Fruit fly (Drosophila melanogaster) whole organism, embryonic: ENCODE results near the gene CG5225.

Experiments used
- Adf1 ChIP-seq: fragments of 200-800 bp; sonication (Bioruptor generic); IDR thresholded peaks from 2 replicates; pipeline ENCODE4 v1.3.6; 2022; ENCODE audit warnings: missing biosample characterization, missing genetic modification characterization
- CG13624 ChIP-seq: fragments of 200-800 bp; sonication (Bioruptor generic); optimal IDR thresholded peaks from 2 replicates; lab custom pipeline; 2016; ENCODE audit warnings: missing biosample characterization, missing genetic modification characterization
- CG2120 ChIP-seq: fragments of 200-800 bp; sonication (Bioruptor generic); optimal IDR thresholded peaks from 3 replicates; lab custom pipeline; 2016; ENCODE audit warnings: missing biosample characterization, missing genetic modification characterization
- CG6765 ChIP-seq: fragments of 200-800 bp; sonication (Bioruptor generic); optimal IDR thresholded peaks from 3 replicates; lab custom pipeline; 2017; ENCODE audit warnings: missing biosample characterization, mild to moderate bottlenecking, missing genetic modification characterization
- CG7372 ChIP-seq: fragments of 200-800 bp; sonication (Bioruptor generic); IDR thresholded peaks from 2 replicates; pipeline ENCODE4 v1.3.6; 2022; ENCODE audit warnings: missing biosample characterization, missing genetic modification characterization
- Oli ChIP-seq: fragments of 200-800 bp; sonication (Bioruptor generic); optimal IDR thresholded peaks from 2 replicates; lab custom pipeline; 2018; ENCODE audit warnings: missing biosample characterization, mild to moderate bottlenecking, missing genetic modification characterization, moderate library complexity
- pb ChIP-seq: fragments of 200-800 bp; sonication (Bioruptor generic); optimal IDR thresholded peaks from 3 replicates; lab custom pipeline; 2016; ENCODE audit warnings: missing biosample characterization, missing genetic modification characterization

dm6 chr3R:17003468-17003867, 25.0 kb upstream of the CG5225 start:
- TF ChIP-seq CG6765 (GFP tag; lab: Kevin White, UChicago) (no peak), CG2120 (GFP tag; lab: Kevin White, UChicago) (no peak), pb (GFP tag; lab: Kevin White, UChicago) (no peak), CG13624 (GFP tag; lab: Kevin White, UChicago) (no peak), Oli (tag; lab: Kevin White, UChicago) (no peak), Adf1 (no peak), CG7372 (GFP tag; lab: Robert Waterston, UW) (no peak)
